Fruit fly (Drosophila melanogaster): ENCODE data around the gene Vha13.

Gene Vha13

DNA sequence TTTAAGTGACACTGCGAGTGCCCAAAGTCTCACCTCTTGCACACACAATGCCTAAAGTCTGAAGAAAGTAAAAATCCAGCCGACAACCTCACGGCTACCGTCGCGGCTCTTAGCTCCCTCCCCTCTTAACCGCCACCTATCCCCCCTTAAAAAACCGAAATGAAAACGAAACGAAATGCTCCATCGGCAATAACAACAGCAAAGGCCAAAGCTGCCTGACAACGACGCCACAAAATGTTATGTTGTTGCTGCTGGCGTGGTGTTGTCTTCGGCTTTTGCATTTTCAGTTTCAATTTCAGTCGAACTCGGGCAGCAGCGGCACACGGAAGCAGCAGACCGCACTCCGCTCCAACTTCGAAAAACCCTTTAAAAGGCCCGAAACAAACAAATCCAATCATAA is 20.5 kb upstream of the Vha13 start, which contains the start of gene CG7432 (continued):
- no peak for TF ChIP-seq jigr1 (GFP tag; IDR thresholded peaks at IDR 0.05)
- TF ChIP-seq CG12769 (tag; optimal IDR thresholded peaks at IDR 0.05) = peak; percentile 55

DNA sequence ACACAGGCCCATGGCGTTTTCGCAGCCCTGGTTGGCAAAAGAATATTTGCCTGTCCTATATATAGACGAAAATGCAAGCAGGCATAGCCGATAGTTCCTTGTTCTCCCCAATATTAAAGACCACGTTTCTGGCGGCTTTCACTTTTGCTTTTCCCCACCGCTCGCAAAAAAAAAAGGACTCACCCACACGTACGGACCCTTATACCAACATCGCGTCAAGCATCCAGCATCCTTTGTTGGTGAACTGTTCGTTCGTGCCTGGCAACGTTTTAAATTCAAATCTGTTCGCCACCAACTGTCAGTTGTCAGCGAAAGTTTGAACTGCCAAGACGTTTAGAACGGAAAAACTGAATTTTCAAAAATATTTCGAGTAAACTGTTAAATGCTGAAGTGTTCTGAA is 15.3 kb upstream of the Vha13 start, which contains the start of gene ort:
TSS of gene ort (plus strand) at position 301 of the 400 bp plus-strand sequence.
- TF ChIP-seq YL-1 (GFP tag; optimal IDR thresholded peaks at IDR 0.05) (no peak), onecut (GFP tag; IDR thresholded peaks at IDR 0.05) (no peak), ase (GFP tag; IDR thresholded peaks at IDR 0.05) (no peak), Ptx1 (GFP tag; IDR thresholded peaks at IDR 0.05) (no peak), Spps (tag; optimal IDR thresholded peaks at IDR 0.05) (no peak), rib (GFP tag; IDR thresholded peaks at IDR 0.05) (no peak), Hr78 (GFP tag; optimal IDR thresholded peaks at IDR 0.05) (no peak), CG9932 (GFP tag; IDR thresholded peaks at IDR 0.05) (no peak), Awh (GFP tag; IDR thresholded peaks at IDR 0.05) (no peak)

DNA sequence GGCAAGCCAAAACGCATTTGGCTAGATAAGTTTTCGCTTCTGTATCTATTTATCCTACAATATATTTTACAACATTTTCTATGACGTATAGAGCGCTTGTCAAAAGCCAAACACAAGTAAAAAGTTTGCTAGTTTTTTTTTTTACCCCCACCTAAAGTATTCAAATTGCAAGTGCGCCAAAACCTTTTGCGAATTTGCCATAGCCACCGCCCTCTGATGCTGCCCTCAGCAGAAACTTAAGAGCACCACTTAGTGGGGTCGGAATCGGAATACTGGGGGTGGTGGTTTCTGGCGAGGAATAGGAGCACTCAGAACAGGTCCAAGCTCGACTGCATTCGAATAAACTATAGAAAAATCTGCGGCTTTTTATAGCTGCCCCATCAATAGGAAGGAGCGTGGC is 13.6 kb upstream of the Vha13 start, which contains the start of gene CG6184:
TSS of gene CG6184 (minus strand) at position 101 of the 400 bp plus-strand sequence.
- TF ChIP-seq Sry-β (GFP tag; optimal IDR thresholded peaks at IDR 0.05) = no peak
- TF ChIP-seq pzg (GFP tag; optimal IDR thresholded peaks at IDR 0.05) = no peak
- TF ChIP-seq hkb (optimal IDR thresholded peaks at IDR 0.05) = no peak
- no peak for TF ChIP-seq hkb (GFP tag; IDR thresholded peaks at IDR 0.05)
- TF ChIP-seq CG3726 (GFP tag; IDR thresholded peaks at IDR 0.05) = no peak
- TF ChIP-seq CG2129 (GFP tag; IDR thresholded peaks at IDR 0.05; ENCODE audit: partially characterized antibody) = no peak
- TF ChIP-seq CG11456 (GFP tag; IDR thresholded peaks at IDR 0.05) = no peak
- no peak for TF ChIP-seq sna (GFP tag; IDR thresholded peaks at IDR 0.05; ENCODE audit: partially characterized antibody)
- no peak for TF ChIP-seq CG2116 (GFP tag; optimal IDR thresholded peaks at IDR 0.05)
- TF ChIP-seq tup (GFP tag; optimal IDR thresholded peaks at IDR 0.05) = no peak
- no peak for TF ChIP-seq CG10959 (GFP tag; IDR thresholded peaks at IDR 0.05)
- no peak for TF ChIP-seq mld (GFP tag; IDR thresholded peaks at IDR 0.05; ENCODE audit: partially characterized antibody)

DNA sequence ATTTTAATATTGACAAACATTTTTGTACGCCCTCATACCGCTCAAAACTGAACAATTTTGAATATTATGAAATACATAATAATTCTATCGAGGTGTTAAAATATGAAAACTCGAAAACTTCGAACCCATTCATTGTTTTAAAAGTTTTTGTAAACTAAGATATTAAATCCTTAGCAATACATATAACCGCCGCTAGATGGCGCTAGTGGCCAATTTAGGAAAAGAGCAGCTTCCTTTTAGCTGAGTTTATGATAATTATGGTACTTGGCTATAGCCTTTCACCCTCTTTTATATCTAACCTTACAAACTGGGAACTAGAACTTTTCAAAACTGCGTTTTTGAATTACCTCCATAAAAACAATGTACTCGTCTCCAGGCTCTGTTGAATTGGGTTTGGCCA is 13.0 kb upstream of the Vha13 start:
- peak; percentile 61 for TF ChIP-seq CTCF (GFP tag; optimal IDR thresholded peaks at IDR 0.05)
- TF ChIP-seq CG18262 (tag; optimal IDR thresholded peaks at IDR 0.05) = no peak

DNA sequence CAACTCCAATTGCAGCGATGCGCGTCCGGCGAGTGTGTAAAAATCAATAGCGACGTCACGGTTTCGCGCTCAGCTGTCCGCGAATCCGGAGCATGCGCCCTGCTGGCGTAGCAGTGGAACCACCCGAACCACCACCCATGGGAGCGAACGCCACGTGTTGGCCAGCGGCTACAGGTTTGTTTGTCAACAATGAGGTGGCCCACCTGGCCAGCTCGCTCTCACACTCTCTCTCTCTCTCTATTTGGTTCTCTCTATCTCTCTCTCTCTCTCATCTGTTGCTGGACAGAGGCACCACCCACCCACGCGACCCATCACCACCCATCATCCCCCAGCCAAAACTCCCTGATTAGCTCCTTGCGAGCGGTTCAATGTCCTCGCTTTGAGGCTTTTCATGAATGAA is 12.3 kb upstream of the Vha13 start:
- TF ChIP-seq MBD-R2 (GFP tag; IDR thresholded peaks at IDR 0.05) (peak; percentile 71), toy (GFP tag; IDR thresholded peaks at IDR 0.05) (no peak), CG18764 (GFP tag; optimal IDR thresholded peaks at IDR 0.05) (no peak), CG8478 (optimal IDR thresholded peaks at IDR 0.05) (peak; percentile 56), Ets65A (GFP tag) (peak; percentile 6), Trl (optimal IDR thresholded peaks at IDR 0.05) (peak; percentile 51 to 72), Trl (GFP tag; optimal IDR thresholded peaks at IDR 0.05) (no peak), unc-4 (GFP tag; IDR thresholded peaks at IDR 0.05; ENCODE audit: partially characterized antibody) (peak; percentile 25; the same call in 1 of the 2 replicates), kah (GFP tag; optimal IDR thresholded peaks at IDR 0.05) (peak; percentile 0), Hey (tag; optimal IDR thresholded peaks at IDR 0.05) (peak; percentile 44), ewg (GFP tag; optimal IDR thresholded peaks at IDR 0.05) (peak; percentile 95), CG34224 (GFP tag; IDR thresholded peaks at IDR 0.05; ENCODE audit: partially characterized antibody) (peak; percentile 45; the same call in 2 of the 3 replicates), CG34422 (GFP tag; IDR thresholded peaks at IDR 0.05) (peak; percentile 78; the same call in 2 of the 3 replicates), sr (GFP tag; IDR thresholded peaks at IDR 0.05) (0 out of 3 replicates have a peak, but pooled peaks have one; percentile 6), scrt (GFP tag; optimal IDR thresholded peaks at IDR 0.05) (peak; percentile 99), seq (GFP tag; IDR thresholded peaks at IDR 0.05) (peak; percentile 73; the same call in 1 of the 2 replicates), onecut (GFP tag; IDR thresholded peaks at IDR 0.05) (peak; percentile 99), CG15514 (GFP tag; optimal IDR thresholded peaks at IDR 0.05) (peak; percentile 66), CG6765 (GFP tag; optimal IDR thresholded peaks at IDR 0.05) (no peak), crp (GFP tag; optimal IDR thresholded peaks at IDR 0.05) (peak in 1 of 2 experiments; percentile 57), bab2 (GFP tag; optimal IDR thresholded peaks at IDR 0.05) (no peak), CG1832 (GFP tag; optimal IDR thresholded peaks at IDR 0.05) (peak; percentile 46)
